Worm (Caenorhabditis elegans) whole organism, mixed stage, embryonic: ENCODE data around the gene F58D2.2.

Experiments
- M03D4.4 ChIP-seq: sonication (generic microtip); optimal IDR thresholded peaks from 2 replicates; lab custom pipeline; 2017; ENCODE audit warnings: mild to moderate bottlenecking, missing genetic modification characterization, missing compliant biosample characterization
- bed-3 ChIP-seq: fragments of 200-800 bp; sonication (Bioruptor generic); optimal IDR thresholded peaks from 3 replicates; lab custom pipeline; 2018; ENCODE audit warnings: mild to moderate bottlenecking, missing genetic modification characterization, moderate library complexity, missing compliant biosample characterization
- blmp-1 ChIP-seq: fragments of 150-350 bp; optimal IDR thresholded peaks from 2 replicates; lab custom pipeline; 2014; ENCODE audit warnings: missing biosample characterization, missing genetic modification characterization
- ceh-39 ChIP-seq: fragments of 150-350 bp; optimal IDR thresholded peaks from 2 replicates; lab custom pipeline; 2014; ENCODE audit warnings: missing biosample characterization, missing genetic modification characterization
- ceh-43 ChIP-seq: fragments of 200-800 bp; sonication (Bioruptor generic); optimal IDR thresholded peaks from 2 replicates; lab custom pipeline; 2018; ENCODE audit warnings: mild to moderate bottlenecking, missing genetic modification characterization, moderate library complexity, missing compliant biosample characterization
- ceh-83 ChIP-seq: fragments of 200-800 bp; sonication (Bioruptor generic); optimal IDR thresholded peaks from 2 replicates; lab custom pipeline; 2018; ENCODE audit warnings: mild to moderate bottlenecking, missing genetic modification characterization, missing compliant biosample characterization
- ces-1 ChIP-seq: fragments of 150-350 bp; optimal IDR thresholded peaks from 2 replicates; lab custom pipeline; 2014; ENCODE audit warnings: missing biosample characterization, missing genetic modification reagents, missing genetic modification characterization
- cnd-1 ChIP-seq: fragments of 200-800 bp; sonication (Bioruptor generic); optimal IDR thresholded peaks from 2 replicates; lab custom pipeline; 2018; ENCODE audit warnings: mild to moderate bottlenecking, missing genetic modification characterization, missing compliant biosample characterization
- drap-1 ChIP-seq: fragments of 200-800 bp; sonication (Bioruptor generic); optimal IDR thresholded peaks from 3 replicates; lab custom pipeline; 2018; ENCODE audit warnings: mild to moderate bottlenecking, missing genetic modification characterization, missing compliant biosample characterization
- elt-1 ChIP-seq: sonication (generic microtip); optimal IDR thresholded peaks from 2 replicates; lab custom pipeline; 2017; ENCODE audit warnings: missing genetic modification characterization, mild to moderate bottlenecking, missing compliant biosample characterization, antibody characterized with exemption, moderate library complexity, borderline replicate concordance; ENCODE audit not compliant: insufficient read depth
- elt-3 ChIP-seq: fragments of 150-350 bp; optimal IDR thresholded peaks from 2 replicates; lab custom pipeline; 2014; ENCODE audit warnings: missing biosample characterization, missing genetic modification characterization
- ham-2 ChIP-seq: fragments of 200-800 bp; sonication (Bioruptor generic); optimal IDR thresholded peaks from 2 replicates; lab custom pipeline; 2018; ENCODE audit warnings: mild to moderate bottlenecking, missing genetic modification characterization, missing compliant biosample characterization
- hlh-1 ChIP-seq: fragments of 150-350 bp; optimal IDR thresholded peaks from 2 replicates; lab custom pipeline; 2014; ENCODE audit warnings: missing biosample characterization, missing genetic modification reagents, missing genetic modification characterization
- lsy-2 ChIP-seq: fragments of 150-350 bp; optimal IDR thresholded peaks from 2 replicates; lab custom pipeline; 2014; ENCODE audit warnings: missing biosample characterization, missing genetic modification characterization
- mab-5 ChIP-seq: fragments of 150-350 bp; optimal IDR thresholded peaks from 2 replicates; lab custom pipeline; 2014; ENCODE audit warnings: missing biosample characterization, missing genetic modification characterization
- mep-1 ChIP-seq: fragments of 150-350 bp; optimal IDR thresholded peaks from 2 replicates; lab custom pipeline; 2017; ENCODE audit warnings: missing biosample characterization, missing genetic modification reagents, missing genetic modification characterization, inconsistent platforms
- mls-2 ChIP-seq: sonication (generic microtip); optimal IDR thresholded peaks from 2 replicates; lab custom pipeline; 2016; ENCODE audit warnings: mild to moderate bottlenecking, missing genetic modification characterization, moderate library complexity, missing compliant biosample characterization
- nhr-12 ChIP-seq: fragments of 150-350 bp; optimal IDR thresholded peaks from 2 replicates; lab custom pipeline; 2014; ENCODE audit warnings: missing biosample characterization, missing genetic modification characterization
- nhr-2 ChIP-seq: fragments of 150-350 bp; optimal IDR thresholded peaks from 2 replicates; lab custom pipeline; 2014; ENCODE audit warnings: missing biosample characterization, missing genetic modification characterization
- nhr-237 ChIP-seq: fragments of 150-350 bp; optimal IDR thresholded peaks from 2 replicates; lab custom pipeline; 2014; ENCODE audit warnings: missing biosample characterization, missing genetic modification characterization
- nhr-28 ChIP-seq: fragments of 150-350 bp; optimal IDR thresholded peaks from 2 replicates; lab custom pipeline; 2014; ENCODE audit warnings: missing biosample characterization, missing genetic modification characterization
- nhr-76 ChIP-seq: sonication (generic microtip); optimal IDR thresholded peaks from 2 replicates; lab custom pipeline; 2017; ENCODE audit warnings: missing biosample characterization, missing genetic modification characterization
- pha-4 ChIP-seq: fragments of 150-350 bp; optimal IDR thresholded peaks from 2 replicates; lab custom pipeline; 2018; ENCODE audit warnings: missing biosample characterization, missing genetic modification reagents, missing genetic modification characterization
- sem-2 ChIP-seq: fragments of 200-800 bp; sonication (Bioruptor generic); optimal IDR thresholded peaks from 2 replicates; lab custom pipeline; 2018; ENCODE audit warnings: mild to moderate bottlenecking, missing genetic modification characterization, missing compliant biosample characterization
- snpc-4 ChIP-seq: fragments of 150-350 bp; optimal IDR thresholded peaks from 2 replicates; lab custom pipeline; 2014; ENCODE audit warnings: missing biosample characterization, missing genetic modification characterization
- sptf-1 ChIP-seq: sonication (generic microtip); optimal IDR thresholded peaks from 2 replicates; lab custom pipeline; 2017; ENCODE audit warnings: mild to moderate bottlenecking, missing genetic modification characterization, moderate library complexity, missing compliant biosample characterization
- tbx-8 ChIP-seq: fragments of 200-800 bp; sonication (Bioruptor generic); optimal IDR thresholded peaks from 2 replicates; lab custom pipeline; 2018; ENCODE audit warnings: mild to moderate bottlenecking, missing genetic modification characterization, moderate library complexity, missing compliant biosample characterization
- unc-120 ChIP-seq: sonication (generic microtip); optimal IDR thresholded peaks from 2 replicates; lab custom pipeline; 2017; ENCODE audit warnings: missing genetic modification characterization, missing compliant biosample characterization; ENCODE audit not compliant: poor library complexity, severe bottlenecking
- unc-39 ChIP-seq: fragments of 150-350 bp; optimal IDR thresholded peaks from 2 replicates; lab custom pipeline; 2014; ENCODE audit warnings: missing biosample characterization, missing genetic modification characterization
- unc-62 ChIP-seq: fragments of 150-350 bp; optimal IDR thresholded peaks from 2 replicates; lab custom pipeline; 2014; ENCODE audit warnings: missing biosample characterization, missing genetic modification reagents, missing genetic modification characterization
- zip-8 ChIP-seq: fragments of 150-350 bp; optimal IDR thresholded peaks from 2 replicates; lab custom pipeline; 2014; ENCODE audit warnings: missing biosample characterization, missing genetic modification characterization
- ztf-11 ChIP-seq: fragments of 150-350 bp; optimal IDR thresholded peaks from 2 replicates; lab custom pipeline; 2014; ENCODE audit warnings: missing biosample characterization, missing genetic modification characterization

The F58D2.2 gene

DNA sequence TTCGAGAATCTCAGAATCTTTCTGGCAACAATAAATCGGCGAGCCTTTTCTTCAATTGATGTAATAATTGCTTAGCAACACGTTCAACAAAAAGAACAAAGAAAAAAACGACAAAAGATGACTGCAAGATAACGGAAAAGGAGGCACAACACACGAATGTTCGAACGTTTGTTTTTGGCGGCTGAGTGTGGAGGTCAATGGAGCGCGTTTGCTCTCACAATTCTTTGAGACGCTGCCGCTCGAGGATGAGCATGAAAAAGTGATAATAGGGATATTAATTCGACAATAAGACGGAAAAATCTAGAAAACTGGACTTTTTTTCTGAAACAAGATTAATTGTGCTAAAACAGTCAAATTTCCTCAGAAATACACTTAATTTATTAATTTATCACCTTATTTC, 16.3 kb downstream of the F58D2.2 start:
- TF ChIP-seq ceh-39 (tag; lab: Kevin White, UChicago): peak; percentile 46
- TF ChIP-seq drap-1 (GFP tag; lab: Kevin White, UChicago): no peak
- peak; percentile 25 for TF ChIP-seq elt-1 (tag; lab: Kevin White, UChicago)
- TF ChIP-seq sptf-1 (tag; lab: Kevin White, UChicago): no peak
- no peak for TF ChIP-seq mab-5 (tag; lab: Kevin White, UChicago)
- TF ChIP-seq nhr-28: no peak
- no peak for TF ChIP-seq unc-120 (tag; lab: Kevin White, UChicago)
- peak; percentile 12 for TF ChIP-seq lsy-2
- TF ChIP-seq cnd-1: no peak
- no peak for TF ChIP-seq ces-1 (GFP tag; lab: Kevin White, UChicago)
- TF ChIP-seq blmp-1 (tag; lab: Kevin White, UChicago): no peak
- TF ChIP-seq pha-4 (tag; lab: Kevin White, UChicago): no peak
- TF ChIP-seq ceh-43: no peak
- TF ChIP-seq sem-2 (GFP tag; lab: Kevin White, UChicago): no peak
- no peak for TF ChIP-seq nhr-237
- no peak for TF ChIP-seq ham-2 (GFP tag; lab: Kevin White, UChicago)
- TF ChIP-seq elt-3 (tag; lab: Kevin White, UChicago): no peak
- TF ChIP-seq hlh-1 (tag; lab: Kevin White, UChicago): no peak
- TF ChIP-seq bed-3 (GFP tag; lab: Kevin White, UChicago): no peak
- TF ChIP-seq ztf-11 (tag; lab: Kevin White, UChicago): no peak
- no peak for TF ChIP-seq unc-62 (GFP tag; lab: Kevin White, UChicago)

DNA sequence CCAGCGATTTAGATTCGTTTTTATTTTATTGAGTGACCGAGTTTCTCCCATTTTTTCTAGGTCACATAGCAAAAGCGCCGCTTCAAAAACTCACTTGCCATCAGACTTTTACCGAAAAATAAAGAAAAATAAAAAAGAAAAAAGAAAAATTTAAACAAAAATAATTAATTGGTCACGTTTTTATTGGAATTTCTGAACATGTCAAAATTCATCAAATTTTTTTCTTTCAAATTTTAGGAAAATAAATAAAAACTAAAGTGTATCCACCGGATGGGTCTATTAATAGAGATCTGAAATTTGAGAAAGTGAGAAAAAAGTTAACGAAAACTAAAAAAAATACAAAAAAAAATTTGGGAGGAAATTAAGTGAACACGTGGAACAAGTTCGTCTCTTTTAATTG, 20.0 kb downstream of the F58D2.2 start, which contains the start of gene C48D1.9:
Gene C48D1.9, minus strand, starts transcription at position 101 of the 400 bp plus-strand sequence.
- TF ChIP-seq unc-39 (tag; lab: Kevin White, UChicago) (no peak), sem-2 (GFP tag; lab: Kevin White, UChicago) (no peak), elt-3 (tag; lab: Kevin White, UChicago) (no peak), ceh-43 (no peak), ztf-11 (tag; lab: Kevin White, UChicago) (no peak)

DNA sequence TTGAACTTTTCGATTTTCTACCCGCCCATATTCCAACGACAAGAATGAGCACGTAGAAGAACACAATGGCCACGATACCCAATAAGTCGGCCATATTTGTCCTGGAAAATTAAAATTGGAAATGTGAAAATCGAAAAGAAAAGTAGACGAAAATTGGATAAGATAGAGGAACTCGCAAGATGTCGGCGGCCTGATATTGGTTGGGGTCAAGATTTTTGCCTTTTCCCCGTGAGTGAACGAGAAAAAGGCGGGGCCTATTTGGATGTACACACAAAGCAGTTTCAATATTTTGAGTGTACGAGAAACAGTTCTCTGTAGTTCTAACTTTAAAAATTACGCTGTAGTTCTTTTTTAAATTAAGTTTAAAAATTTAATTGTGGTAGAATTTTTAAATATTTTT, 24.9 kb downstream of the F58D2.2 start, which contains the start of gene cho-1:
Gene cho-1, minus strand, starts transcription at position 101 of the 400 bp plus-strand sequence.
- no peak for TF ChIP-seq nhr-12 (tag; lab: Kevin White, UChicago)
- no peak for TF ChIP-seq cnd-1
- TF ChIP-seq bed-3 (GFP tag; lab: Kevin White, UChicago): no peak
- TF ChIP-seq mab-5 (tag; lab: Kevin White, UChicago): no peak
- no peak for TF ChIP-seq mls-2 (tag; lab: Kevin White, UChicago)
- no peak for TF ChIP-seq elt-3 (tag; lab: Kevin White, UChicago)
- TF ChIP-seq ceh-83 (GFP tag; lab: Kevin White, UChicago): no peak
- TF ChIP-seq blmp-1 (tag; lab: Kevin White, UChicago): no peak
- TF ChIP-seq unc-39 (tag; lab: Kevin White, UChicago): no peak
- TF ChIP-seq zip-8 (tag; lab: Kevin White, UChicago): no peak
- no peak for TF ChIP-seq snpc-4 (tag; lab: Kevin White, UChicago)

DNA sequence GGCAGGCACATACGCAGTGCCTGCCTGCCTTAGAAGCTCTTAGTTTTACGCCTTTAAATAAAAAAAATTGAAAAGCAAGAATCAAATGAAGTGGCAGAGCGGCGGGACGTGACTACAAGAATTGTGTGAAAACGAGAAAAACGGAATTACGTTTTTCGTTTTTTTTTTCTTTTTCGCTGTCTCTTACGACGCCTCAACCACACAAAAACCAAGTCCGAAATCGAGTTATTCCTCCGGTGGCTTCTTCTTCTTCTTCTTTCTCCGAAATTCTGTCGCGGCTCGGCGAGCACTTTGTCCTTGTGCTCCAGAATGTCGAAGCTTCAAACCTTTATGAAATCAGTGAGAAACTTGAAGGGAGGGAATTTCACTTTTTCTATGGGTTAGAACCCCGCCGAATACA, 31.0 kb downstream of the F58D2.2 start:
- TF ChIP-seq unc-39 (tag; lab: Kevin White, UChicago) (no peak), ces-1 (GFP tag; lab: Kevin White, UChicago) (peak; percentile 64)

DNA sequence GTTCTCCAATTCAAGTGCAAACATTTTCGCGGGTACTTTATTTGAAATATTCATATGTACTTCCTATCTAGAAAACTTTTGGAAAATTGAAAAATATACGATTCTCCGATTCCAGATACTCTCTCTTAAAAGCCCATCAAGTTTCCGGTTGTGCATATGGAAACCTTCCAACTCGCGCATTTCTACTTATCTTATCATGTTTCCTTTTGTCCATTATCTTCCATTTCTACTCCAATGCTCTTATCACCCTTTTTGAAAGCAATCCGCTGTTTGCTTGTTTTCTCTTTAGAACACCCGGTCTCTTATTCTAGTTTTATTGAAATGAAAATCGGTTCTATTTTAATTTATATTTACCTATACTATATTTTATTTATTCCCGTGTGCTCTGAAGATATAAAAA, 32.1 kb downstream of the F58D2.2 start, which contains the start of gene C48D1.5:
Gene C48D1.5, plus strand, starts transcription at position 301 of the 400 bp plus-strand sequence.
- TF ChIP-seq elt-3 (tag; lab: Kevin White, UChicago): no peak
- no peak for TF ChIP-seq mep-1 (tag; lab: Kevin White, UChicago)
- no peak for TF ChIP-seq nhr-237
- TF ChIP-seq bed-3 (GFP tag; lab: Kevin White, UChicago): no peak
- no peak for TF ChIP-seq mab-5 (tag; lab: Kevin White, UChicago)
- TF ChIP-seq tbx-8 (GFP tag; lab: Kevin White, UChicago): no peak
- no peak for TF ChIP-seq nhr-76
- TF ChIP-seq M03D4.4 (tag; lab: Kevin White, UChicago): no peak
- no peak for TF ChIP-seq ztf-11 (tag; lab: Kevin White, UChicago)
- no peak for TF ChIP-seq ham-2 (GFP tag; lab: Kevin White, UChicago)
- TF ChIP-seq lsy-2: no peak
- no peak for TF ChIP-seq nhr-2 (tag; lab: Kevin White, UChicago)
- no peak for TF ChIP-seq snpc-4 (tag; lab: Kevin White, UChicago)
- no peak for TF ChIP-seq ces-1 (GFP tag; lab: Kevin White, UChicago)
- no peak for TF ChIP-seq hlh-1 (tag; lab: Kevin White, UChicago)
- TF ChIP-seq blmp-1 (tag; lab: Kevin White, UChicago): no peak
- no peak for TF ChIP-seq sptf-1 (tag; lab: Kevin White, UChicago)
- TF ChIP-seq ceh-39 (tag; lab: Kevin White, UChicago): no peak
